Fruit fly (Drosophila melanogaster) whole organism, embryonic: ENCODE results near the gene Atx2.
A peak's percentile ranks its signal among the peaks of the same experiment; 100 is the strongest.

Experiments
- Aef1 ChIP-seq: fragments of 200-800 bp; sonication (Bioruptor generic); IDR thresholded peaks from 3 replicates; pipeline ENCODE4 v1.3.6; 2022; ENCODE audit warnings: missing biosample characterization, missing genetic modification characterization
- Awh ChIP-seq: fragments of 200-800 bp; sonication (Bioruptor generic); IDR thresholded peaks from 2 replicates; pipeline ENCODE4, ENCODE4 v1.3.6; 2022; ENCODE audit warnings: missing biosample characterization, missing genetic modification characterization
- Bgb ChIP-seq: fragments of 200-800 bp; sonication (Bioruptor generic); IDR thresholded peaks from 2 replicates; pipeline ENCODE4 v1.3.6; 2022; ENCODE audit warnings: missing biosample characterization, missing genetic modification characterization; ENCODE audit not compliant: partially characterized antibody
- CG10462 ChIP-seq: fragments of 200-800 bp; sonication (Bioruptor generic); optimal IDR thresholded peaks from 2 replicates; lab custom pipeline; 2016; ENCODE audit warnings: missing biosample characterization, missing genetic modification characterization
- CG11456 ChIP-seq: fragments of 200-800 bp; sonication (Bioruptor generic); IDR thresholded peaks from 3 replicates; pipeline ENCODE4 v1.3.6; 2022; ENCODE audit warnings: missing biosample characterization, missing genetic modification characterization
- CG13123 ChIP-seq: fragments of 200-800 bp; sonication (Bioruptor generic); optimal IDR thresholded peaks from 2 replicates; lab custom pipeline; 2016; ENCODE audit warnings: missing biosample characterization, missing genetic modification characterization
- CG13287 ChIP-seq: fragments of 200-800 bp; sonication (Bioruptor generic); IDR thresholded peaks from 2 replicates; pipeline ENCODE4 v1.3.6; 2022; ENCODE audit warnings: missing biosample characterization, missing genetic modification characterization; ENCODE audit not compliant: partially characterized antibody
- CG13775 ChIP-seq: fragments of 200-800 bp; sonication (Bioruptor generic); optimal IDR thresholded peaks from 3 replicates; lab custom pipeline; 2017; ENCODE audit warnings: missing biosample characterization, mild to moderate bottlenecking, missing genetic modification characterization
- CG14667 ChIP-seq: fragments of 200-800 bp; sonication (Bioruptor generic); IDR thresholded peaks from 2 replicates; pipeline ENCODE4 v1.3.6; 2022; ENCODE audit warnings: missing biosample characterization, missing genetic modification characterization
- CG15514 ChIP-seq: fragments of 200-800 bp; sonication (Bioruptor generic); optimal IDR thresholded peaks from 3 replicates; lab custom pipeline; 2017; ENCODE audit warnings: missing biosample characterization, missing genetic modification characterization, mild to moderate bottlenecking, moderate library complexity, missing genetic modification reagents
- CG18262 ChIP-seq: fragments of 200-800 bp; optimal IDR thresholded peaks from 3 replicates; lab custom pipeline; 2019; ENCODE audit warnings: missing biosample characterization, mild to moderate bottlenecking, missing genetic modification characterization, moderate library complexity
- CG2199 ChIP-seq: fragments of 200-800 bp; sonication (Bioruptor generic); IDR thresholded peaks from 3 replicates; pipeline ENCODE4 v1.3.6; 2022; ENCODE audit warnings: missing biosample characterization, missing genetic modification characterization
- CG31224 ChIP-seq: fragments of 200-800 bp; sonication (Bioruptor generic); IDR thresholded peaks from 2 replicates; pipeline ENCODE4 v1.3.6; 2022; ENCODE audit warnings: missing biosample characterization, missing genetic modification characterization
- CG31441 ChIP-seq: fragments of 200-800 bp; sonication (Bioruptor generic); IDR thresholded peaks from 2 replicates; pipeline ENCODE4 v1.3.6; 2022; ENCODE audit warnings: missing biosample characterization, missing genetic modification characterization
- CG34422 ChIP-seq: fragments of 200-800 bp; sonication (Bioruptor generic); IDR thresholded peaks from 3 replicates; pipeline ENCODE4 v1.3.6; 2022; ENCODE audit warnings: missing biosample characterization, missing genetic modification characterization
- CG6765 ChIP-seq: fragments of 200-800 bp; sonication (Bioruptor generic); optimal IDR thresholded peaks from 3 replicates; lab custom pipeline; 2017; ENCODE audit warnings: missing biosample characterization, mild to moderate bottlenecking, missing genetic modification characterization
- CG6813 ChIP-seq: fragments of 200-800 bp; sonication (Bioruptor generic); optimal IDR thresholded peaks from 2 replicates; lab custom pipeline; 2017; ENCODE audit warnings: missing biosample characterization, missing genetic modification characterization, mild to moderate bottlenecking, moderate library complexity, missing genetic modification reagents
- CG7357 ChIP-seq: fragments of 200-800 bp; sonication (Bioruptor generic); IDR thresholded peaks from 3 replicates; pipeline ENCODE4 v1.3.6; 2022; ENCODE audit warnings: missing biosample characterization, missing genetic modification characterization
- CG7839 ChIP-seq: fragments of 200-800 bp; sonication (Bioruptor generic); optimal IDR thresholded peaks from 3 replicates; lab custom pipeline; 2018; ENCODE audit warnings: missing biosample characterization, mild to moderate bottlenecking, missing genetic modification characterization, moderate library complexity
- Camta ChIP-seq: fragments of 200-800 bp; sonication (Bioruptor generic); optimal IDR thresholded peaks from 2 replicates; lab custom pipeline; 2016; ENCODE audit warnings: missing biosample characterization, missing genetic modification characterization
- Chrac-16 ChIP-seq: fragments of 200-800 bp; sonication (Bioruptor generic); optimal IDR thresholded peaks from 3 replicates; lab custom pipeline; 2016; ENCODE audit warnings: missing biosample characterization, missing genetic modification characterization
- Dip2 ChIP-seq: fragments of 200-800 bp; sonication (Bioruptor generic); IDR thresholded peaks from 2 replicates; pipeline ENCODE4 v1.3.6; 2022; ENCODE audit warnings: missing biosample characterization, missing genetic modification characterization
- Dll ChIP-seq: fragments of 200-800 bp; sonication (Bioruptor generic); IDR thresholded peaks from 4 replicates; pipeline ENCODE4 v1.3.6; 2022; ENCODE audit warnings: missing biosample characterization, missing genetic modification characterization; ENCODE audit not compliant: partially characterized antibody
- Eip74EF ChIP-seq, 2 experiments: fragments of 200-800 bp in 1 of 2; fragments of >200 bp in 1 of 2; sonication (Bioruptor generic) in 1 of 2; optimal IDR thresholded peaks; 2 replicates each; lab custom pipeline; 2017 to 2019; ENCODE audit warnings: missing biosample characterization in 2 of 2, missing genetic modification characterization in 2 of 2, mild to moderate bottlenecking in 1 of 2, moderate library complexity in 1 of 2
- Fer2 ChIP-seq: fragments of 200-800 bp; sonication (Bioruptor generic); optimal IDR thresholded peaks from 2 replicates; lab custom pipeline; 2018; ENCODE audit warnings: missing biosample characterization, mild to moderate bottlenecking, missing genetic modification characterization, moderate library complexity
- H15 ChIP-seq: fragments of 200-800 bp; sonication (Bioruptor generic); IDR thresholded peaks from 3 replicates; pipeline ENCODE4 v1.3.6; 2022; ENCODE audit warnings: missing biosample characterization, missing genetic modification characterization
- Hr51 ChIP-seq, 2 experiments: fragments of 200-800 bp; sonication (Bioruptor generic); optimal IDR thresholded peaks; 2 replicates in 1 of 2; 3 replicates in 1 of 2; lab custom pipeline; 2016 to 2018; ENCODE audit warnings: missing biosample characterization in 2 of 2, missing genetic modification characterization in 2 of 2, mild to moderate bottlenecking in 1 of 2, moderate library complexity in 1 of 2
- Hsf ChIP-seq: fragments of 200-800 bp; sonication (Bioruptor generic); optimal IDR thresholded peaks from 3 replicates; lab custom pipeline; 2016; ENCODE audit warnings: missing biosample characterization, missing genetic modification characterization
- Med ChIP-seq: fragments of 200-800 bp; sonication (Bioruptor generic); peaks from one replicate; lab custom pipeline; 2016; ENCODE audit warnings: missing biosample characterization, missing genetic modification characterization, mild to moderate bottlenecking, inconsistent platforms, moderate library complexity
- Optix ChIP-seq: fragments of 200-800 bp; sonication (Bioruptor generic); IDR thresholded peaks from 3 replicates; pipeline ENCODE4 v1.3.6; 2022; ENCODE audit warnings: missing biosample characterization, missing genetic modification characterization
- Sox102F ChIP-seq: fragments of 200-800 bp; sonication (Bioruptor generic); optimal IDR thresholded peaks from 2 replicates; lab custom pipeline; 2018; ENCODE audit warnings: missing biosample characterization, mild to moderate bottlenecking, missing genetic modification characterization, moderate library complexity
- Xbp1 ChIP-seq: fragments of 200-800 bp; sonication (Bioruptor generic); optimal IDR thresholded peaks from 3 replicates; lab custom pipeline; 2016; ENCODE audit warnings: missing biosample characterization, mild to moderate bottlenecking, missing genetic modification characterization
- YL-1 ChIP-seq: fragments of 200-800 bp; sonication (Bioruptor generic); optimal IDR thresholded peaks from 3 replicates; lab custom pipeline; 2017; ENCODE audit warnings: missing biosample characterization, mild to moderate bottlenecking, missing genetic modification characterization
- bbx ChIP-seq: fragments of 200-800 bp; sonication (Bioruptor generic); IDR thresholded peaks from 2 replicates; pipeline ENCODE4 v1.3.6; 2022; ENCODE audit warnings: missing biosample characterization, missing genetic modification characterization; ENCODE audit not compliant: partially characterized antibody
- cg ChIP-seq: fragments of 200-800 bp; sonication (Bioruptor generic); optimal IDR thresholded peaks from 3 replicates; lab custom pipeline; 2019; ENCODE audit warnings: missing biosample characterization, mild to moderate bottlenecking, missing genetic modification characterization, moderate library complexity
- crol ChIP-seq: fragments of 200-800 bp; sonication (Bioruptor generic); IDR thresholded peaks from 2 replicates; pipeline ENCODE4 v1.3.6; 2022; ENCODE audit warnings: missing biosample characterization, missing genetic modification characterization
- dati ChIP-seq: fragments of 200-800 bp; sonication (Bioruptor generic); IDR thresholded peaks from 2 replicates; pipeline ENCODE4 v1.3.6; 2022; ENCODE audit warnings: missing biosample characterization, missing genetic modification characterization
- disco-r ChIP-seq: fragments of 200-800 bp; sonication (Bioruptor generic); optimal IDR thresholded peaks from 2 replicates; lab custom pipeline; 2016; ENCODE audit warnings: missing biosample characterization, missing genetic modification characterization
- inv ChIP-seq: fragments of 200-800 bp; sonication (Bioruptor generic); IDR thresholded peaks from 2 replicates; pipeline ENCODE4 v1.3.6; 2022; ENCODE audit warnings: missing biosample characterization, missing genetic modification characterization; ENCODE audit not compliant: partially characterized antibody
- jumu ChIP-seq: fragments of 200-800 bp; sonication (Bioruptor generic); optimal IDR thresholded peaks from 3 replicates; lab custom pipeline; 2016; ENCODE audit warnings: missing biosample characterization, missing genetic modification characterization
- mirr ChIP-seq: fragments of 200-800 bp; sonication (Bioruptor generic); optimal IDR thresholded peaks from 3 replicates; lab custom pipeline; 2018; ENCODE audit warnings: missing biosample characterization, mild to moderate bottlenecking, missing genetic modification characterization
- nerfin-1 ChIP-seq: fragments of 200-800 bp; sonication (Bioruptor generic); optimal IDR thresholded peaks from 3 replicates; lab custom pipeline; 2019; ENCODE audit warnings: missing biosample characterization, mild to moderate bottlenecking, missing genetic modification characterization, moderate library complexity
- nom ChIP-seq: fragments of 200-800 bp; sonication (Bioruptor generic); optimal IDR thresholded peaks from 2 replicates; lab custom pipeline; 2017; ENCODE audit warnings: missing biosample characterization, missing genetic modification characterization, mild to moderate bottlenecking, moderate library complexity, missing genetic modification reagents
- phol ChIP-seq: fragments of 200-800 bp; sonication (Bioruptor generic); optimal IDR thresholded peaks from 3 replicates; lab custom pipeline; 2018; ENCODE audit warnings: missing biosample characterization, mild to moderate bottlenecking, missing genetic modification characterization, moderate library complexity
- schlank ChIP-seq: fragments of 200-800 bp; sonication (Bioruptor generic); optimal IDR thresholded peaks from 2 replicates; lab custom pipeline; 2018; ENCODE audit warnings: missing biosample characterization, mild to moderate bottlenecking, missing genetic modification characterization
- sd ChIP-seq: fragments of 200-800 bp; sonication (Bioruptor generic); optimal IDR thresholded peaks from 3 replicates; lab custom pipeline; 2018; ENCODE audit warnings: missing biosample characterization, mild to moderate bottlenecking, missing genetic modification characterization, moderate library complexity
- slbo ChIP-seq: fragments of 200-800 bp; sonication (Bioruptor generic); IDR thresholded peaks from 2 replicates; pipeline ENCODE4 v1.3.6; 2022; ENCODE audit warnings: missing biosample characterization, missing genetic modification characterization
- stc ChIP-seq: fragments of 200-800 bp; sonication (Bioruptor generic); IDR thresholded peaks from 2 replicates; pipeline ENCODE4 v1.3.6; 2022; ENCODE audit warnings: missing biosample characterization, missing genetic modification characterization

The Atx2 gene

dm6 chr3R:15409772-15410688, 1.8 kb downstream of the Atx2 start (continued):
- TF ChIP-seq bbx (GFP tag; lab: Robert Waterston, UW) (no peak), Optix (GFP tag; lab: Robert Waterston, UW) (peak; percentile 38; the same call in 1 of the 3 replicates), Dip2 (GFP tag; lab: Robert Waterston, UW) (no peak), jumu (GFP tag; lab: Kevin White, UChicago) (no peak), dati (GFP tag; lab: Robert Waterston, UW) (no peak), stc (GFP tag; lab: Robert Waterston, UW) (0 out of 2 replicates have a peak, but pooled peaks have one; percentile 12), CG31224 (no peak), CG6765 (GFP tag; lab: Kevin White, UChicago) (no peak), sd (tag; lab: Kevin White, UChicago) (no peak), CG6813 (GFP tag; lab: Kevin White, UChicago) (no peak), CG13123 (no peak), Awh (GFP tag; lab: Robert Waterston, UW) (0 out of 2 replicates have a peak, but pooled peaks have one; percentile 26), CG10462 (no peak), CG7839 (tag; lab: Kevin White, UChicago) (no peak), Bgb (GFP tag; lab: Robert Waterston, UW) (no peak), Dll (GFP tag; lab: Robert Waterston, UW) (no peak), Fer2 (tag; lab: Kevin White, UChicago) (no peak), Eip74EF (GFP tag; optimal IDR thresholded peaks at IDR 0.05; lab: Kevin White, UChicago) (peak in 1 of 2 experiments; percentile 42), CG11456 (no peak), Chrac-16 (no peak), H15 (no peak), nom (GFP tag; lab: Kevin White, UChicago) (no peak), YL-1 (GFP tag; lab: Kevin White, UChicago) (no peak), CG7357 (GFP tag; lab: Robert Waterston, UW) (no peak), Hsf (no peak), CG13775 (GFP tag; lab: Kevin White, UChicago) (peak; percentile 20), CG13287 (GFP tag; lab: Robert Waterston, UW) (no peak), Med (GFP tag; lab: Kevin White, UChicago) (peak; percentile 80), crol (GFP tag; lab: Robert Waterston, UW) (peak; percentile 78), disco-r (GFP tag; lab: Kevin White, UChicago) (no peak), phol (tag; lab: Kevin White, UChicago) (no peak), CG15514 (no peak), inv (GFP tag; lab: Robert Waterston, UW) (no peak), mirr (GFP tag; lab: Kevin White, UChicago) (no peak), CG34422 (GFP tag; lab: Robert Waterston, UW) (peak; percentile 56; the same call in 1 of the 3 replicates), CG14667 (no peak), CG18262 (tag; lab: Kevin White, UChicago) (peak; percentile 14), Hr51 (GFP tag; optimal IDR thresholded peaks at IDR 0.05; lab: Kevin White, UChicago) (peak in 1 of 2 experiments; percentile 1), slbo (GFP tag; lab: Robert Waterston, UW) (peak; percentile 20; the same call in 1 of the 2 replicates), Camta (GFP tag; lab: Kevin White, UChicago) (no peak), Aef1 (GFP tag; lab: Robert Waterston, UW) (no peak), CG2199 (GFP tag; lab: Robert Waterston, UW) (no peak), Sox102F (GFP tag; lab: Kevin White, UChicago) (no peak), Xbp1 (GFP tag; lab: Kevin White, UChicago) (no peak), schlank (tag; lab: Kevin White, UChicago) (no peak), CG31441 (no peak), cg (GFP tag; lab: Kevin White, UChicago) (peak; percentile 75), nerfin-1 (tag; lab: Kevin White, UChicago) (peak; percentile 21)
